Worm (Caenorhabditis elegans): ENCODE measurements around the gene T10D4.15.

DNA sequence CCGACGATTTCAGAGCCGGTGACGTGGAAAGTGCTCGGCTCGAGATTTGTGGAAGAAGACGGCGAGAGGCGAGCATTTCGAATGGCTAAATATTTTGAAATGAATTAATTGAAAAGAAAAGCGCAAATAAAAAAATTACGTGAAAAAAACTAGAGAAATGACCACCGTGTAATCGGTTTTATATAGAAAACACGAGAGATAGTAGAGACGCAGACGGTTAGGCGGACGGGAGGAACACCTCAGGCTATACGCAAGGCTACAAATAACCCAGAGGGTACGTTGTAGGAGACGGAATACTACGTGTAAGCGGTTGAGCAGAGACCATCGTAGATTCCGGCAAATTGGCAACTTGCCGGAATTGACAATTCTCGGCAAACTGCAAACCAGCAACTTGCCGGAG is 34.8 kb upstream of the T10D4.15 start, which contains the start of gene Y25C1A.13:
- TF ChIP-seq vab-15 (tag; optimal IDR thresholded peaks at IDR 0.05), result no peak
- TF ChIP-seq irx-1 (tag; optimal IDR thresholded peaks at IDR 0.05), result no peak
- no peak for TF ChIP-seq lin-13 (GFP tag; optimal IDR thresholded peaks at IDR 0.05)
- TF ChIP-seq ztf-4 (tag; optimal IDR thresholded peaks at IDR 0.05), result no peak
- TF ChIP-seq hlh-17 (GFP tag; optimal IDR thresholded peaks at IDR 0.05; ENCODE audit: borderline replicate concordance), result no peak
- TF ChIP-seq hlh-4 (tag; optimal IDR thresholded peaks at IDR 0.05), result no peak
- no peak for TF ChIP-seq hpl-2 (GFP tag; optimal IDR thresholded peaks at IDR 0.05)
- no peak for TF ChIP-seq nhr-77 (tag; optimal IDR thresholded peaks at IDR 0.05)
- no peak for TF ChIP-seq lin-39 (tag; optimal IDR thresholded peaks at IDR 0.05)
- TF ChIP-seq ztf-11 (tag; optimal IDR thresholded peaks at IDR 0.05), result no peak
- TF ChIP-seq elt-2 (tag; optimal IDR thresholded peaks at IDR 0.05), result no peak
- TF ChIP-seq aha-1 (tag; optimal IDR thresholded peaks at IDR 0.05), result no peak
- TF ChIP-seq pqm-1 (tag; optimal IDR thresholded peaks at IDR 0.05), result no peak

Measured in whole organism, L1 larva.